Worm (Caenorhabditis elegans): ENCODE data around the gene nlp-71.

ce11 chrIV:6441601-6442000, 28.2 kb upstream of the nlp-71 start, which contains the start of gene Y73B6BL.31:
- TF ChIP-seq skn-1 (tag; optimal IDR thresholded peaks at IDR 0.05): no peak
- no peak for TF ChIP-seq mdl-1 (tag; optimal IDR thresholded peaks at IDR 0.05)
- no peak for TF ChIP-seq nhr-77 (tag; optimal IDR thresholded peaks at IDR 0.05)
- no peak for TF ChIP-seq fkh-10 (GFP tag; optimal IDR thresholded peaks at IDR 0.05)
- no peak for TF ChIP-seq ces-1 (GFP tag; optimal IDR thresholded peaks at IDR 0.05)
- no peak for TF ChIP-seq nhr-76 (tag; optimal IDR thresholded peaks at IDR 0.05)
- TF ChIP-seq elt-3 (tag; optimal IDR thresholded peaks at IDR 0.05): no peak
- TF ChIP-seq lin-13 (GFP tag; optimal IDR thresholded peaks at IDR 0.05): no peak
- no peak for TF ChIP-seq hlh-4 (tag; optimal IDR thresholded peaks at IDR 0.05)
- no peak for TF ChIP-seq jun-1 (tag; optimal IDR thresholded peaks at IDR 0.05)

Data from whole organism, L1 larva.